Worm (Caenorhabditis elegans) whole organism, L4/young adult: Measurements from ENCODE around the gene srh-62.

ENCODE experiments used
- W03F9.2 ChIP-seq: fragments of 150-350 bp; optimal IDR thresholded peaks from 2 replicates; lab custom pipeline; 2014; ENCODE audit warnings: missing biosample characterization, missing genetic modification characterization
- him-1 ChIP-seq: sonication (generic microtip); optimal IDR thresholded peaks from 2 replicates; lab custom pipeline; 2016; ENCODE audit warnings: missing genotype, missing genetic modification reagents, missing genetic modification characterization, missing compliant biosample characterization

DNA sequence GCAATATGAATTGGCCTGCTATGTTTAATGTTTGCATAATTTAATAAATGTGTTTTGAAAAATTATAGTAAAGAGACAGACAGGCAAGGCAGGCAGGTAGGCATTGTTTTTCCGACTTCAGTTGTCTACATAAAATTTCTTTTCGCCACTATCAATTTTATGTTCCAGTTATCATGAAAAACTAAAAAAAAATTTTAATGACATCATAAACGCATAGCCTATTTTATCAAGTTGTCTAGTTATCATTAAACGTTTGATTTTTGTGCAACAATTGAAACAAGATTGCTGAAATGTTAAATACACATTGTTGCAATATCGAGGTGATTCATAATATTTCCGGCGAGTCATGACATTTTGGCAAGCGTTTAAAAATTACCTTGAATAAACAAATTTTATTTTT lies 12.1 kb upstream of the srh-62 start:
- TF ChIP-seq W03F9.2 (no peak), him-1 (tag; lab: Kevin White, UChicago) (no peak)
